Fruit fly (Drosophila melanogaster): ENCODE data around the gene Pfdn5.

DNA sequence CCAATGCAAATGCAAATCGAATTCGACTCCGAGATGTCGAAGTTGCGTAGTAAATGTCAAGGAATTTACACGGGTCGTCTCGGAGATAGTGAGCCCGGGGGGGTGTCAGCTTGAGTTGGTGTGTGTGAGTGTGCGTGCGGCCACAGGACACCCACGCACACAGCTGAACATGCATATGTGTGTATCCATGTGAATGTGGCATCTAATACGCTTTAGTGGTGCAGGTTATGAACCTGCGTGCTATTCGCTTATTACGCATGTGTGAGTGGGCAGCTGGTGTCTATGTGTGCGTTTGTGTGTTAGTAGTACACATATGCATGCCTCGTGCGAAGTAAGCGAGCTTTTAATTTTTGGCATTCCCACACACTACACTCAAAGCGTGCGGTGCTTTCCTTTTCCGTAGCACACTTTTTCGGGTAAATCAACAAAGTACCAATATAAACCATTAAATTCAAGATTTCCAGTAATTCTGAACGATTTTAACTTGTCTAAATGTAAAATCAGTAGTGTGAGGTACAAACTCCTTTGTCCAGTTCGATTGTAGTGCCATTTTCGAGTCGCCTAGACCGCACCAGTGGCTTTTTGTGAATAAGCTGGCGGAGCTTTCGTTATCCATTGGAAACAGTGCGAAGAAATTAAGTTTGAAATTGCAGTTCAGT, 17.9 kb upstream of the Pfdn5 start:
- TF ChIP-seq CG9705 (GFP tag; optimal IDR thresholded peaks at IDR 0.05) (no peak), pan (optimal IDR thresholded peaks at IDR 0.05) (no peak), Hnf4 (GFP tag; optimal IDR thresholded peaks at IDR 0.05) (no peak), usp (GFP tag; optimal IDR thresholded peaks at IDR 0.05) (no peak), dmrt93B (GFP tag; optimal IDR thresholded peaks at IDR 0.05) (no peak), brk (GFP tag; optimal IDR thresholded peaks at IDR 0.05) (no peak), OdsH (GFP tag; optimal IDR thresholded peaks at IDR 0.05) (peak; percentile 43), Hr83 (GFP tag; optimal IDR thresholded peaks at IDR 0.05; ENCODE audit: poor library complexity, severe bottlenecking) (no peak), ey (GFP tag; optimal IDR thresholded peaks at IDR 0.05) (peak; percentile 78), Hr78 (GFP tag; optimal IDR thresholded peaks at IDR 0.05) (no peak), psq (GFP tag; optimal IDR thresholded peaks at IDR 0.05) (no peak)
